Fruit fly (Drosophila melanogaster) whole organism, embryonic: Measurements from ENCODE around the gene Mbs.
A peak's percentile ranks its signal among the peaks of the same experiment; 100 is the strongest.

Source experiments
- Asciz ChIP-seq: fragments of 200-800 bp; sonication (Bioruptor generic); optimal IDR thresholded peaks from 2 replicates; lab custom pipeline; 2017; ENCODE audit warnings: missing biosample characterization, mild to moderate bottlenecking, missing genetic modification characterization, missing genetic modification reagents
- B-H2 ChIP-seq: fragments of 200-800 bp; sonication (Bioruptor generic); optimal IDR thresholded peaks from 2 replicates; lab custom pipeline; 2018; ENCODE audit warnings: missing biosample characterization, mild to moderate bottlenecking, missing genetic modification characterization
- CG10431 ChIP-seq: fragments of 200-800 bp; sonication (Bioruptor generic); optimal IDR thresholded peaks from 3 replicates; lab custom pipeline; 2018; ENCODE audit warnings: missing biosample characterization, mild to moderate bottlenecking, missing genetic modification characterization
- CG12155 ChIP-seq: fragments of 200-800 bp; sonication (Bioruptor generic); optimal IDR thresholded peaks from 3 replicates; lab custom pipeline; 2016; ENCODE audit warnings: missing biosample characterization, missing genetic modification characterization
- CG14014 ChIP-seq: fragments of 200-800 bp; sonication (Bioruptor generic); IDR thresholded peaks from 2 replicates; pipeline ENCODE4 v1.3.6; 2022; ENCODE audit warnings: missing biosample characterization, missing genetic modification characterization
- CG14965 ChIP-seq: fragments of 200-800 bp; sonication (Bioruptor generic); optimal IDR thresholded peaks from 2 replicates; lab custom pipeline; 2016; ENCODE audit warnings: missing biosample characterization, missing genetic modification characterization, borderline replicate concordance
- CG15514 ChIP-seq: fragments of 200-800 bp; sonication (Bioruptor generic); optimal IDR thresholded peaks from 3 replicates; lab custom pipeline; 2017; ENCODE audit warnings: missing biosample characterization, missing genetic modification characterization, mild to moderate bottlenecking, moderate library complexity, missing genetic modification reagents
- CG16815 ChIP-seq: fragments of 200-800 bp; sonication (Bioruptor generic); optimal IDR thresholded peaks from 3 replicates; lab custom pipeline; 2017; ENCODE audit warnings: missing biosample characterization, mild to moderate bottlenecking, missing genetic modification characterization
- CG17359 ChIP-seq: fragments of 200-800 bp; sonication (Bioruptor generic); optimal IDR thresholded peaks from 3 replicates; lab custom pipeline; 2018; ENCODE audit warnings: missing biosample characterization, mild to moderate bottlenecking, missing genetic modification characterization, moderate library complexity
- CG32767 ChIP-seq: fragments of 200-800 bp; sonication (Bioruptor generic); IDR thresholded peaks from 2 replicates; pipeline ENCODE4 v1.3.6; 2022; ENCODE audit warnings: missing biosample characterization, missing genetic modification characterization
- CG4404 ChIP-seq: fragments of 200-800 bp; sonication (Bioruptor generic); IDR thresholded peaks from 2 replicates; pipeline ENCODE4 v1.3.6; 2022; ENCODE audit warnings: missing biosample characterization, missing genetic modification characterization
- CG4424 ChIP-seq: fragments of 200-800 bp; sonication (Bioruptor generic); optimal IDR thresholded peaks from 3 replicates; lab custom pipeline; 2016; ENCODE audit warnings: missing biosample characterization, missing genetic modification characterization
- CG4730 ChIP-seq: fragments of 200-800 bp; sonication (Bioruptor generic); IDR thresholded peaks from 2 replicates; pipeline ENCODE4 v1.3.6; 2022; ENCODE audit warnings: missing biosample characterization, missing genetic modification characterization
- CG4820 ChIP-seq: fragments of 200-800 bp; sonication (Bioruptor generic); optimal IDR thresholded peaks from 3 replicates; lab custom pipeline; 2016; ENCODE audit warnings: missing biosample characterization, missing genetic modification characterization
- CG4854 ChIP-seq: fragments of 200-800 bp; sonication (Bioruptor generic); optimal IDR thresholded peaks from 2 replicates; lab custom pipeline; 2016; ENCODE audit warnings: missing biosample characterization, missing genetic modification characterization, inconsistent platforms
- CG6683 ChIP-seq: fragments of 200-800 bp; sonication (Bioruptor generic); optimal IDR thresholded peaks from 2 replicates; lab custom pipeline; 2017; ENCODE audit warnings: missing biosample characterization, mild to moderate bottlenecking, missing genetic modification characterization, missing genetic modification reagents
- CG7745 ChIP-seq: fragments of 200-800 bp; sonication (Bioruptor generic); optimal IDR thresholded peaks from 2 replicates; lab custom pipeline; 2018; ENCODE audit warnings: missing biosample characterization, mild to moderate bottlenecking, missing genetic modification characterization, moderate library complexity
- CG7839 ChIP-seq: fragments of 200-800 bp; sonication (Bioruptor generic); optimal IDR thresholded peaks from 3 replicates; lab custom pipeline; 2018; ENCODE audit warnings: missing biosample characterization, mild to moderate bottlenecking, missing genetic modification characterization, moderate library complexity
- CG7928 ChIP-seq: fragments of 200-800 bp; sonication (Bioruptor generic); optimal IDR thresholded peaks from 2 replicates; lab custom pipeline; 2017; ENCODE audit warnings: missing biosample characterization, mild to moderate bottlenecking, missing genetic modification characterization
- CG8924 ChIP-seq: fragments of 200-800 bp; optimal IDR thresholded peaks from 3 replicates; lab custom pipeline; 2019; ENCODE audit warnings: missing biosample characterization, mild to moderate bottlenecking, missing genetic modification characterization, moderate library complexity
- CHES-1-like ChIP-seq: fragments of 200-800 bp; sonication (Bioruptor generic); optimal IDR thresholded peaks from 2 replicates; lab custom pipeline; 2016; ENCODE audit warnings: missing biosample characterization, missing genetic modification characterization
- CTCF ChIP-seq: fragments of 200-800 bp; sonication (Bioruptor generic); optimal IDR thresholded peaks from 2 replicates; lab custom pipeline; 2017; ENCODE audit warnings: missing biosample characterization, mild to moderate bottlenecking, missing genetic modification characterization, moderate library complexity
- Dip3 ChIP-seq: fragments of 200-800 bp; sonication (Bioruptor generic); optimal IDR thresholded peaks from 3 replicates; lab custom pipeline; 2016; ENCODE audit warnings: missing biosample characterization, missing genetic modification characterization
- Dll ChIP-seq: fragments of 200-800 bp; sonication (Bioruptor generic); IDR thresholded peaks from 4 replicates; pipeline ENCODE4 v1.3.6; 2022; ENCODE audit warnings: missing biosample characterization, missing genetic modification characterization; ENCODE audit not compliant: partially characterized antibody
- HmgD ChIP-seq: fragments of 200-800 bp; sonication (Bioruptor generic); optimal IDR thresholded peaks from 3 replicates; lab custom pipeline; 2016; ENCODE audit warnings: missing biosample characterization, missing genetic modification characterization
- Hsf ChIP-seq: fragments of 200-800 bp; sonication (Bioruptor generic); optimal IDR thresholded peaks from 3 replicates; lab custom pipeline; 2016; ENCODE audit warnings: missing biosample characterization, missing genetic modification characterization
- Jarid2 ChIP-seq: fragments of 200-800 bp; sonication (Bioruptor generic); optimal IDR thresholded peaks from 3 replicates; lab custom pipeline; 2017; ENCODE audit warnings: mild to moderate bottlenecking, missing biosample characterization, missing genetic modification reagents, missing genetic modification characterization
- Lpt ChIP-seq: fragments of >200 bp; optimal IDR thresholded peaks from 2 replicates; lab custom pipeline; 2018; ENCODE audit warnings: missing biosample characterization, missing genetic modification characterization
- MTF-1 ChIP-seq: fragments of 200-800 bp; sonication (Bioruptor generic); optimal IDR thresholded peaks from 2 replicates; lab custom pipeline; 2018; ENCODE audit warnings: missing biosample characterization, mild to moderate bottlenecking, missing genetic modification characterization, borderline replicate concordance
- Mad ChIP-seq: fragments of 200-800 bp; sonication (Bioruptor generic); optimal IDR thresholded peaks from 2 replicates; lab custom pipeline; 2016; ENCODE audit warnings: missing biosample characterization, missing genetic modification characterization
- Meics ChIP-seq: fragments of 200-800 bp; sonication (Bioruptor generic); optimal IDR thresholded peaks from 2 replicates; lab custom pipeline; 2017; ENCODE audit warnings: missing biosample characterization, mild to moderate bottlenecking, missing genetic modification characterization
- Myb ChIP-seq: fragments of 200-800 bp; sonication (Bioruptor generic); optimal IDR thresholded peaks from 2 replicates; lab custom pipeline; 2016; ENCODE audit warnings: missing biosample characterization, missing genetic modification characterization
- Nf-YB ChIP-seq: fragments of 200-800 bp; sonication (Bioruptor generic); optimal IDR thresholded peaks from 3 replicates; lab custom pipeline; 2019; ENCODE audit warnings: missing biosample characterization, mild to moderate bottlenecking, missing genetic modification characterization, moderate library complexity
- Six4 ChIP-seq: fragments of 200-800 bp; sonication (Bioruptor generic); optimal IDR thresholded peaks from 2 replicates; lab custom pipeline; 2016; ENCODE audit warnings: missing biosample characterization, missing genetic modification characterization
- Ssrp ChIP-seq: fragments of 200-800 bp; sonication (Bioruptor generic); optimal IDR thresholded peaks from 2 replicates; lab custom pipeline; 2018; ENCODE audit warnings: missing biosample characterization, mild to moderate bottlenecking, missing genetic modification characterization, moderate library complexity
- al ChIP-seq: fragments of 200-800 bp; sonication (Bioruptor generic); IDR thresholded peaks from 2 replicates; pipeline ENCODE4 v1.3.6; 2022; ENCODE audit warnings: missing biosample characterization, missing genetic modification characterization
- aop ChIP-seq: fragments of 200-800 bp; sonication (Bioruptor generic); IDR thresholded peaks from 2 replicates; pipeline ENCODE4 v1.3.6; 2022; ENCODE audit warnings: missing biosample characterization, missing genetic modification characterization
- cg ChIP-seq: fragments of 200-800 bp; sonication (Bioruptor generic); optimal IDR thresholded peaks from 3 replicates; lab custom pipeline; 2019; ENCODE audit warnings: missing biosample characterization, mild to moderate bottlenecking, missing genetic modification characterization, moderate library complexity
- chif ChIP-seq, 2 experiments: fragments of 200-800 bp; sonication (Bioruptor generic); optimal IDR thresholded peaks; 3 replicates each; lab custom pipeline; 2016; ENCODE audit warnings: missing biosample characterization in 2 of 2, missing genetic modification characterization in 2 of 2
- dati ChIP-seq: fragments of 200-800 bp; sonication (Bioruptor generic); IDR thresholded peaks from 2 replicates; pipeline ENCODE4 v1.3.6; 2022; ENCODE audit warnings: missing biosample characterization, missing genetic modification characterization
- fu2 ChIP-seq: fragments of 200-800 bp; sonication (Bioruptor generic); optimal IDR thresholded peaks from 2 replicates; lab custom pipeline; 2016; ENCODE audit warnings: missing biosample characterization, missing genetic modification characterization
- gcm2 ChIP-seq: fragments of 200-800 bp; sonication (Bioruptor generic); optimal IDR thresholded peaks from 2 replicates; lab custom pipeline; 2016; ENCODE audit warnings: missing biosample characterization, missing genetic modification characterization
- kay ChIP-seq: fragments of 200-800 bp; sonication (Bioruptor generic); optimal IDR thresholded peaks from 2 replicates; lab custom pipeline; 2016; ENCODE audit warnings: missing biosample characterization, missing genetic modification characterization
- lmd ChIP-seq: fragments of 200-800 bp; sonication (Bioruptor generic); IDR thresholded peaks from 2 replicates; pipeline ENCODE4 v1.3.6; 2022; ENCODE audit warnings: missing biosample characterization, missing genetic modification characterization
- pan ChIP-seq, 4 experiments: fragments of >200 bp in 3 of 4; fragments of 200-800 bp in 1 of 4; sonication (Bioruptor generic) in 1 of 4; optimal IDR thresholded peaks in 3 of 4; IDR thresholded peaks in 1 of 4; 2 replicates each; pipeline versions ENCODE4 v1.3.6 to Lab custom; 2017 to 2022; ENCODE audit warnings: missing biosample characterization in 2 of 4, missing genetic modification characterization in 2 of 4, mixed read lengths in 1 of 4
- repo ChIP-seq: fragments of 200-800 bp; sonication (Bioruptor generic); optimal IDR thresholded peaks from 2 replicates; lab custom pipeline; 2016; ENCODE audit warnings: missing biosample characterization, missing genetic modification characterization
- schlank ChIP-seq: fragments of 200-800 bp; sonication (Bioruptor generic); optimal IDR thresholded peaks from 2 replicates; lab custom pipeline; 2018; ENCODE audit warnings: missing biosample characterization, mild to moderate bottlenecking, missing genetic modification characterization
- sens ChIP-seq: fragments of 200-800 bp; sonication (Bioruptor generic); peaks from one replicate; lab custom pipeline; 2016; ENCODE audit warnings: missing biosample characterization, missing genetic modification characterization
- ssp ChIP-seq: fragments of 200-800 bp; sonication (Bioruptor generic); IDR thresholded peaks from 2 replicates; pipeline ENCODE4 v1.3.6; 2022; ENCODE audit warnings: missing biosample characterization, missing genetic modification characterization
- tap ChIP-seq: fragments of 200-800 bp; optimal IDR thresholded peaks from 3 replicates; lab custom pipeline; 2019; ENCODE audit warnings: missing biosample characterization, mild to moderate bottlenecking, missing genetic modification characterization, moderate library complexity
- tgo ChIP-seq: fragments of 200-800 bp; sonication (Bioruptor generic); IDR thresholded peaks from 3 replicates; pipeline ENCODE4 v1.3.6; 2022; ENCODE audit warnings: missing biosample characterization, missing genetic modification characterization
- wdn ChIP-seq: fragments of 200-800 bp; sonication (Bioruptor generic); IDR thresholded peaks from 2 replicates; pipeline ENCODE4 v1.3.6; 2022; ENCODE audit warnings: missing biosample characterization, missing genetic modification characterization

Gene Mbs

dm6 chr3L:16054095-16054494 is 2.3 kb downstream of the Mbs start (continued):
- TF ChIP-seq CG15514 = no peak
- no peak for TF ChIP-seq Jarid2
- TF ChIP-seq CG4730 = no peak
- TF ChIP-seq CG7928 = no peak
- TF ChIP-seq CG7745 (tag; lab: Kevin White, UChicago) = no peak
- TF ChIP-seq Myb (GFP tag; lab: Kevin White, UChicago) = no peak
- TF ChIP-seq Six4 (GFP tag; lab: Kevin White, UChicago) = peak; percentile 14
- no peak for TF ChIP-seq wdn (GFP tag; lab: Robert Waterston, UW)
- TF ChIP-seq kay (GFP tag; lab: Kevin White, UChicago) = no peak
- TF ChIP-seq CG10431 (GFP tag; lab: Kevin White, UChicago) = no peak
- peak; percentile 24 for TF ChIP-seq CG17359 (tag; lab: Kevin White, UChicago)
- TF ChIP-seq tap (tag; lab: Kevin White, UChicago) = no peak
- TF ChIP-seq lmd (GFP tag; lab: Robert Waterston, UW) = peak; percentile 63
- TF ChIP-seq Dip3 (GFP tag; lab: Kevin White, UChicago) = no peak
- no peak for TF ChIP-seq CG14014 (GFP tag; lab: Robert Waterston, UW)
- TF ChIP-seq CG16815 (GFP tag; lab: Kevin White, UChicago) = no peak
- TF ChIP-seq CG4404 (GFP tag; lab: Robert Waterston, UW) = no peak
- peak; percentile 52 for TF ChIP-seq Hsf
- peak; percentile 13 for TF ChIP-seq CG4820 (GFP tag; lab: Kevin White, UChicago)
- no peak for TF ChIP-seq ssp
- peak; percentile 75 for TF ChIP-seq sens
- no peak for TF ChIP-seq cg (GFP tag; lab: Kevin White, UChicago)
- TF ChIP-seq B-H2 (GFP tag; lab: Kevin White, UChicago) = no peak
- no peak for TF ChIP-seq repo (GFP tag; lab: Kevin White, UChicago)
- no peak for TF ChIP-seq gcm2
- TF ChIP-seq tgo (GFP tag; lab: Robert Waterston, UW) = peak; percentile 32; the same call in 1 of the 3 replicates
- TF ChIP-seq CG12155 (GFP tag; lab: Kevin White, UChicago) = no peak
- no peak for TF ChIP-seq Dll (GFP tag; lab: Robert Waterston, UW)
- TF ChIP-seq CG4424 = peak; percentile 50
- TF ChIP-seq CHES-1-like (GFP tag; lab: Kevin White, UChicago) = no peak
- peak; percentile 62 for TF ChIP-seq Ssrp (tag; lab: Kevin White, UChicago)
- peak; percentile 10 to 27 for TF ChIP-seq chif (GFP tag; optimal IDR thresholded peaks at IDR 0.05; lab: Kevin White, UChicago)
- TF ChIP-seq CG4854 = no peak
- no peak for TF ChIP-seq Mad
- no peak for TF ChIP-seq CG6683
- no peak for TF ChIP-seq pan (optimal IDR thresholded peaks at IDR 0.05; lab: Kevin White, UChicago)
- TF ChIP-seq pan (GFP tag; optimal IDR thresholded peaks at IDR 0.05 in 1 of 2, IDR thresholded peaks at IDR 0.05 in 1 of 2) = peak in 1 of 2 experiments; percentile 71
- no peak for TF ChIP-seq al (GFP tag; lab: Robert Waterston, UW)
- no peak for TF ChIP-seq dati (GFP tag; lab: Robert Waterston, UW)
- TF ChIP-seq HmgD = no peak
- TF ChIP-seq CG8924 (tag; lab: Kevin White, UChicago) = peak; percentile 46
- peak; percentile 65 for TF ChIP-seq CG7839 (tag; lab: Kevin White, UChicago)
- no peak for TF ChIP-seq CG14965 (GFP tag; lab: Kevin White, UChicago)
- no peak for TF ChIP-seq Lpt (GFP tag; lab: Kevin White, UChicago)
- no peak for TF ChIP-seq schlank
- TF ChIP-seq Asciz (GFP tag; lab: Kevin White, UChicago) = peak; percentile 61
- no peak for TF ChIP-seq MTF-1
- no peak for TF ChIP-seq Nf-YB (GFP tag; lab: Kevin White, UChicago)
- no peak for TF ChIP-seq CTCF
- no peak for TF ChIP-seq fu2
- TF ChIP-seq Meics (GFP tag; lab: Kevin White, UChicago) = peak; percentile 32
- no peak for TF ChIP-seq aop (GFP tag; lab: Robert Waterston, UW)
- TF ChIP-seq CG32767 (GFP tag; lab: Robert Waterston, UW) = 0 out of 2 replicates have a peak, but pooled peaks have one; percentile 29
